Fruit fly (Drosophila melanogaster) whole organism, embryonic: Measurements from ENCODE around the gene cindr.

Source experiments
- Antp ChIP-seq: fragments of 200-800 bp; sonication (Bioruptor generic); optimal IDR thresholded peaks from 3 replicates; lab custom pipeline; 2016; ENCODE audit warnings: missing biosample characterization, missing genetic modification characterization
- Atf-2 ChIP-seq: fragments of 200-800 bp; sonication (Bioruptor generic); optimal IDR thresholded peaks from 2 replicates; lab custom pipeline; 2016; ENCODE audit warnings: missing biosample characterization, missing genetic modification characterization
- Atf3 ChIP-seq: fragments of 200-800 bp; sonication (Bioruptor generic); optimal IDR thresholded peaks from 3 replicates; lab custom pipeline; 2016; ENCODE audit warnings: missing biosample characterization, missing genetic modification characterization
- B-H1 ChIP-seq: fragments of 200-800 bp; sonication (Bioruptor generic); IDR thresholded peaks from 3 replicates; pipeline ENCODE4 v1.3.6; 2022; ENCODE audit warnings: missing biosample characterization, missing genetic modification characterization
- CG13296 ChIP-seq: fragments of 200-800 bp; sonication (Bioruptor generic); optimal IDR thresholded peaks from 3 replicates; lab custom pipeline; 2018; ENCODE audit warnings: missing biosample characterization, mild to moderate bottlenecking, missing genetic modification characterization
- CG1529 ChIP-seq: fragments of 200-800 bp; sonication (Bioruptor generic); optimal IDR thresholded peaks from 3 replicates; lab custom pipeline; 2018; ENCODE audit warnings: missing biosample characterization, missing genetic modification characterization
- CG17385 ChIP-seq: fragments of 200-800 bp; sonication (Bioruptor generic); optimal IDR thresholded peaks from 3 replicates; lab custom pipeline; 2018; ENCODE audit warnings: missing biosample characterization, mild to moderate bottlenecking, missing genetic modification characterization
- CG18011 ChIP-seq: fragments of 200-800 bp; sonication (Bioruptor generic); optimal IDR thresholded peaks from 2 replicates; lab custom pipeline; 2017; ENCODE audit warnings: missing biosample characterization, missing genetic modification characterization, mild to moderate bottlenecking, moderate library complexity, missing genotype
- CG18476 ChIP-seq: fragments of 200-800 bp; sonication (Bioruptor generic); optimal IDR thresholded peaks from 2 replicates; lab custom pipeline; 2016; ENCODE audit warnings: missing biosample characterization, mild to moderate bottlenecking, missing genetic modification characterization
- CG31441 ChIP-seq: fragments of 200-800 bp; sonication (Bioruptor generic); IDR thresholded peaks from 2 replicates; pipeline ENCODE4 v1.3.6; 2022; ENCODE audit warnings: missing biosample characterization, missing genetic modification characterization
- CG32772 ChIP-seq: fragments of 200-800 bp; sonication (Bioruptor generic); IDR thresholded peaks from 2 replicates; pipeline ENCODE4 v1.3.6; 2022; ENCODE audit warnings: missing biosample characterization, missing genetic modification characterization
- CG33213 ChIP-seq: fragments of 200-800 bp; sonication (Bioruptor generic); optimal IDR thresholded peaks from 3 replicates; lab custom pipeline; 2016; ENCODE audit warnings: missing biosample characterization, missing genetic modification characterization
- CG4404 ChIP-seq: fragments of 200-800 bp; sonication (Bioruptor generic); IDR thresholded peaks from 2 replicates; pipeline ENCODE4 v1.3.6; 2022; ENCODE audit warnings: missing biosample characterization, missing genetic modification characterization
- CG6854 ChIP-seq: fragments of 200-800 bp; sonication (Bioruptor generic); optimal IDR thresholded peaks from 3 replicates; lab custom pipeline; 2017; ENCODE audit warnings: missing biosample characterization, mild to moderate bottlenecking, missing genetic modification characterization
- CG7928 ChIP-seq: fragments of 200-800 bp; sonication (Bioruptor generic); optimal IDR thresholded peaks from 2 replicates; lab custom pipeline; 2017; ENCODE audit warnings: missing biosample characterization, mild to moderate bottlenecking, missing genetic modification characterization
- CG8290 ChIP-seq, 3 experiments: fragments of 200-800 bp; sonication (Bioruptor generic); optimal IDR thresholded peaks; 2 replicates each; lab custom pipeline; 2016 to 2019; ENCODE audit warnings: missing biosample characterization in 3 of 3, missing genetic modification characterization in 3 of 3, mild to moderate bottlenecking in 2 of 3, moderate library complexity in 1 of 3
- CG9817 ChIP-seq: fragments of 200-800 bp; sonication (Bioruptor generic); optimal IDR thresholded peaks from 2 replicates; lab custom pipeline; 2018; ENCODE audit warnings: missing biosample characterization, mild to moderate bottlenecking, missing genetic modification characterization, moderate library complexity
- CoRest ChIP-seq: fragments of 200-800 bp; sonication (Bioruptor generic); optimal IDR thresholded peaks from 3 replicates; lab custom pipeline; 2018; ENCODE audit warnings: missing biosample characterization, mild to moderate bottlenecking, missing genetic modification characterization, moderate library complexity
- ERR ChIP-seq: fragments of 200-800 bp; sonication (Bioruptor generic); optimal IDR thresholded peaks from 2 replicates; lab custom pipeline; 2016; ENCODE audit warnings: missing biosample characterization, missing genetic modification characterization
- Gug ChIP-seq: fragments of 200-800 bp; sonication (Bioruptor generic); IDR thresholded peaks from 4 replicates; pipeline ENCODE4 v1.3.6; 2022; ENCODE audit warnings: missing biosample characterization, missing genetic modification characterization
- HLH3B ChIP-seq: fragments of 200-800 bp; sonication (Bioruptor generic); IDR thresholded peaks from 2 replicates; pipeline ENCODE4 v1.3.6; 2022; ENCODE audit warnings: missing biosample characterization, missing genetic modification characterization
- HmgD ChIP-seq: fragments of 200-800 bp; sonication (Bioruptor generic); optimal IDR thresholded peaks from 3 replicates; lab custom pipeline; 2016; ENCODE audit warnings: missing biosample characterization, missing genetic modification characterization
- Oli ChIP-seq: fragments of 200-800 bp; sonication (Bioruptor generic); optimal IDR thresholded peaks from 2 replicates; lab custom pipeline; 2018; ENCODE audit warnings: missing biosample characterization, mild to moderate bottlenecking, missing genetic modification characterization, moderate library complexity
- Opbp ChIP-seq: fragments of 200-800 bp; sonication (Bioruptor generic); IDR thresholded peaks from 3 replicates; pipeline ENCODE4 v1.3.6; 2022; ENCODE audit warnings: missing biosample characterization, missing genetic modification characterization; ENCODE audit not compliant: partially characterized antibody
- TFAM ChIP-seq: fragments of 200-800 bp; sonication (Bioruptor generic); optimal IDR thresholded peaks from 2 replicates; lab custom pipeline; 2017; ENCODE audit warnings: missing biosample characterization, missing genetic modification characterization, inconsistent platforms
- Vsx1 ChIP-seq: fragments of 200-800 bp; sonication (Bioruptor generic); optimal IDR thresholded peaks from 2 replicates; lab custom pipeline; 2017; ENCODE audit warnings: missing biosample characterization, mild to moderate bottlenecking, missing genetic modification characterization, missing genetic modification reagents
- Xbp1 ChIP-seq: fragments of 200-800 bp; sonication (Bioruptor generic); optimal IDR thresholded peaks from 3 replicates; lab custom pipeline; 2016; ENCODE audit warnings: missing biosample characterization, mild to moderate bottlenecking, missing genetic modification characterization
- aop ChIP-seq: fragments of 200-800 bp; sonication (Bioruptor generic); IDR thresholded peaks from 2 replicates; pipeline ENCODE4 v1.3.6; 2022; ENCODE audit warnings: missing biosample characterization, missing genetic modification characterization
- cwo ChIP-seq: fragments of 200-800 bp; sonication (Bioruptor generic); optimal IDR thresholded peaks from 3 replicates; lab custom pipeline; 2017; ENCODE audit warnings: missing biosample characterization, missing genetic modification characterization, mild to moderate bottlenecking, moderate library complexity, missing genetic modification reagents
- dm ChIP-seq: fragments of 200-800 bp; sonication (Bioruptor generic); optimal IDR thresholded peaks from 3 replicates; lab custom pipeline; 2016; ENCODE audit warnings: missing biosample characterization, missing genetic modification characterization
- dpn ChIP-seq, 2 experiments: fragments of 200-800 bp; sonication (Bioruptor generic); optimal IDR thresholded peaks; 3 replicates each; lab custom pipeline; 2016; ENCODE audit warnings: missing biosample characterization in 2 of 2, missing genetic modification characterization in 2 of 2
- eve ChIP-seq, 2 experiments: fragments of >200 bp; optimal IDR thresholded peaks; 2 replicates each; lab custom pipeline; 2017; ENCODE audit warnings: missing biosample characterization in 2 of 2, missing genetic modification characterization in 2 of 2
- fd64A ChIP-seq: fragments of 200-800 bp; sonication (Bioruptor generic); optimal IDR thresholded peaks from 3 replicates; lab custom pipeline; 2018; ENCODE audit warnings: missing biosample characterization, mild to moderate bottlenecking, missing genetic modification characterization
- ftz-f1 ChIP-seq: fragments of 200-800 bp; sonication (Bioruptor generic); optimal IDR thresholded peaks from 2 replicates; lab custom pipeline; 2016; ENCODE audit warnings: missing biosample characterization, missing genetic modification characterization
- gem ChIP-seq: fragments of 200-800 bp; sonication (Bioruptor generic); optimal IDR thresholded peaks from 2 replicates; lab custom pipeline; 2019; ENCODE audit warnings: missing biosample characterization, mild to moderate bottlenecking, missing genetic modification characterization, moderate library complexity
- gsb ChIP-seq: fragments of 200-800 bp; sonication (Bioruptor generic); IDR thresholded peaks from 2 replicates; pipeline ENCODE4 v1.3.6; 2022; ENCODE audit warnings: missing biosample characterization, missing genetic modification characterization
- hb ChIP-seq: fragments of 200-800 bp; sonication (Bioruptor generic); IDR thresholded peaks from 3 replicates; pipeline ENCODE4 v1.3.6; 2022; ENCODE audit warnings: missing biosample characterization, missing genetic modification characterization; ENCODE audit not compliant: partially characterized antibody
- hbn ChIP-seq: fragments of 200-800 bp; sonication (Bioruptor generic); IDR thresholded peaks from 2 replicates; pipeline ENCODE4 v1.3.6; 2022; ENCODE audit warnings: missing biosample characterization, missing genetic modification characterization; ENCODE audit not compliant: partially characterized antibody
- ind ChIP-seq: fragments of 200-800 bp; sonication (Bioruptor generic); optimal IDR thresholded peaks from 3 replicates; lab custom pipeline; 2016; ENCODE audit warnings: missing biosample characterization, missing genetic modification characterization
- jigr1 ChIP-seq: fragments of 200-800 bp; sonication (Bioruptor generic); IDR thresholded peaks from 3 replicates; pipeline ENCODE4 v1.3.6; 2022; ENCODE audit warnings: missing biosample characterization, missing genetic modification characterization
- mld ChIP-seq: fragments of 200-800 bp; sonication (Bioruptor generic); IDR thresholded peaks from 3 replicates; pipeline ENCODE4 v1.3.6; 2022; ENCODE audit warnings: missing biosample characterization, missing genetic modification characterization; ENCODE audit not compliant: partially characterized antibody
- nerfin-2 ChIP-seq: fragments of 200-800 bp; sonication (Bioruptor generic); IDR thresholded peaks from 2 replicates; pipeline ENCODE4 v1.3.6; 2022; ENCODE audit warnings: missing biosample characterization, missing genetic modification characterization; ENCODE audit not compliant: partially characterized antibody
- nmo ChIP-seq: fragments of 200-800 bp; sonication (Bioruptor generic); optimal IDR thresholded peaks from 2 replicates; lab custom pipeline; 2018; ENCODE audit warnings: missing biosample characterization, mild to moderate bottlenecking, missing genetic modification characterization, moderate library complexity
- phol ChIP-seq: fragments of 200-800 bp; sonication (Bioruptor generic); optimal IDR thresholded peaks from 3 replicates; lab custom pipeline; 2018; ENCODE audit warnings: missing biosample characterization, mild to moderate bottlenecking, missing genetic modification characterization, moderate library complexity
- salm ChIP-seq: fragments of 200-800 bp; sonication (Bioruptor generic); optimal IDR thresholded peaks from 2 replicates; lab custom pipeline; 2018; ENCODE audit warnings: missing biosample characterization, mild to moderate bottlenecking, missing genetic modification characterization
- sens-2 ChIP-seq: fragments of 200-800 bp; sonication (Bioruptor generic); IDR thresholded peaks from 2 replicates; pipeline ENCODE4 v1.3.6; 2022; ENCODE audit warnings: missing biosample characterization, missing genetic modification characterization
- slbo ChIP-seq: fragments of 200-800 bp; sonication (Bioruptor generic); IDR thresholded peaks from 2 replicates; pipeline ENCODE4 v1.3.6; 2022; ENCODE audit warnings: missing biosample characterization, missing genetic modification characterization
- ssp ChIP-seq: fragments of 200-800 bp; sonication (Bioruptor generic); IDR thresholded peaks from 2 replicates; pipeline ENCODE4 v1.3.6; 2022; ENCODE audit warnings: missing biosample characterization, missing genetic modification characterization
- unpg ChIP-seq: fragments of 200-800 bp; sonication (Bioruptor generic); optimal IDR thresholded peaks from 3 replicates; lab custom pipeline; 2018; ENCODE audit warnings: missing biosample characterization, mild to moderate bottlenecking, missing genetic modification characterization, moderate library complexity
- vnd ChIP-seq: fragments of 200-800 bp; sonication (Bioruptor generic); IDR thresholded peaks from 3 replicates; pipeline ENCODE4 v1.3.6; 2022; ENCODE audit warnings: missing biosample characterization, missing genetic modification characterization; ENCODE audit not compliant: partially characterized antibody

The cindr gene

dm6 chr3R:30796715-30797114, 11.7 kb upstream of the cindr start (continued):
- peak; percentile 74 for TF ChIP-seq HLH3B (GFP tag; lab: Robert Waterston, UW)
- no peak for TF ChIP-seq Vsx1 (GFP tag; lab: Kevin White, UChicago)
- peak; percentile 32 for TF ChIP-seq ERR (GFP tag; lab: Kevin White, UChicago)
- peak; percentile 59 for TF ChIP-seq nmo
- 0 out of 2 replicates have a peak, but pooled peaks have one; percentile 27 for TF ChIP-seq aop (GFP tag; lab: Robert Waterston, UW)
- TF ChIP-seq CG4404: 0 out of 2 replicates have a peak, but pooled peaks have one; percentile 20
- peak; percentile 69 for TF ChIP-seq CG9817
- peak; percentile 57 for TF ChIP-seq unpg (GFP tag; lab: Kevin White, UChicago)
- TF ChIP-seq Antp (GFP tag; lab: Kevin White, UChicago): peak; percentile 42
- peak; percentile 71 for TF ChIP-seq CG32772
- no peak for TF ChIP-seq hb (GFP tag; lab: Robert Waterston, UW)
- no peak for TF ChIP-seq CG18011 (GFP tag; lab: Kevin White, UChicago)
- peak; percentile 87 for TF ChIP-seq Gug (GFP tag; lab: Robert Waterston, UW)
- TF ChIP-seq ssp (GFP tag; lab: Robert Waterston, UW): peak; percentile 45
- TF ChIP-seq hbn (GFP tag; lab: Robert Waterston, UW): no peak
- peak; percentile 16 for TF ChIP-seq Atf-2
- TF ChIP-seq TFAM (GFP tag; lab: Kevin White, UChicago): no peak
- TF ChIP-seq salm (tag; lab: Kevin White, UChicago): no peak
- peak; percentile 53 for TF ChIP-seq B-H1 (GFP tag; lab: Robert Waterston, UW)
- TF ChIP-seq mld (GFP tag; lab: Robert Waterston, UW): no peak
- peak; percentile 36 for TF ChIP-seq cwo (GFP tag; lab: Kevin White, UChicago)
- no peak for TF ChIP-seq Opbp (GFP tag; lab: Robert Waterston, UW)
- TF ChIP-seq CG33213 (GFP tag; lab: Kevin White, UChicago): peak; percentile 11
- no peak for TF ChIP-seq CG18476 (GFP tag; lab: Kevin White, UChicago)
- no peak for TF ChIP-seq HmgD (GFP tag; lab: Kevin White, UChicago)
- no peak for TF ChIP-seq CG7928 (GFP tag; lab: Kevin White, UChicago)
- peak; percentile 58 for TF ChIP-seq Xbp1 (GFP tag; lab: Kevin White, UChicago)
- TF ChIP-seq jigr1 (GFP tag; lab: Robert Waterston, UW): 0 out of 3 replicates have a peak, but pooled peaks have one; percentile 32
- peak; percentile 49 for TF ChIP-seq gsb (GFP tag; lab: Robert Waterston, UW)
- TF ChIP-seq CG8290 (GFP tag; optimal IDR thresholded peaks at IDR 0.05; lab: Kevin White, UChicago): peak; percentile 23
- peak in 1 of 2 experiments; percentile 94 for TF ChIP-seq CG8290 (tag; optimal IDR thresholded peaks at IDR 0.05; lab: Kevin White, UChicago)
- TF ChIP-seq gem: peak; percentile 62
- peak; percentile 56 for TF ChIP-seq CoRest (tag; lab: Kevin White, UChicago)
- TF ChIP-seq eve (GFP tag; optimal IDR thresholded peaks at IDR 0.05; lab: Kevin White, UChicago): no peak
- TF ChIP-seq slbo (GFP tag; lab: Robert Waterston, UW): peak; percentile 91
- TF ChIP-seq dpn (GFP tag; optimal IDR thresholded peaks at IDR 0.05; lab: Kevin White, UChicago): peak; percentile 66 to 71
- TF ChIP-seq dm: peak; percentile 37
- no peak for TF ChIP-seq ftz-f1 (GFP tag; lab: Kevin White, UChicago)
- peak; percentile 67; the same call in 1 of the 2 replicates for TF ChIP-seq sens-2
- TF ChIP-seq phol (tag; lab: Kevin White, UChicago): peak; percentile 31
- no peak for TF ChIP-seq fd64A (GFP tag; lab: Kevin White, UChicago)
- TF ChIP-seq CG17385: peak; percentile 43
- peak; percentile 61 for TF ChIP-seq ind (GFP tag; lab: Kevin White, UChicago)
- TF ChIP-seq Atf3 (GFP tag; lab: Kevin White, UChicago): no peak
- no peak for TF ChIP-seq CG1529
- TF ChIP-seq CG6854 (GFP tag; lab: Kevin White, UChicago): no peak
- TF ChIP-seq Oli: peak; percentile 57
- TF ChIP-seq CG31441 (GFP tag; lab: Robert Waterston, UW): no peak; the same call in 1 of the 2 replicates
- TF ChIP-seq nerfin-2 (GFP tag; lab: Robert Waterston, UW): no peak
- TF ChIP-seq vnd (GFP tag; lab: Robert Waterston, UW): no peak
- peak; percentile 6 for TF ChIP-seq CG13296
